Fruit fly (Drosophila melanogaster) whole organism, adult: ENCODE data around the gene Hsp26.

ENCODE experiments used
- CG14711 ChIP-seq: fragments of 200-800 bp; sonication (Bioruptor generic); optimal IDR thresholded peaks from 2 replicates; lab custom pipeline; 2018; ENCODE audit warnings: missing biosample characterization, mild to moderate bottlenecking, missing genetic modification characterization, moderate library complexity
- CG1620 ChIP-seq: fragments of 200-800 bp; sonication (Bioruptor generic); optimal IDR thresholded peaks from 2 replicates; lab custom pipeline; 2016; ENCODE audit warnings: missing biosample characterization, missing genetic modification characterization
- CG33017 ChIP-seq: fragments of 200-800 bp; sonication (Bioruptor generic); optimal IDR thresholded peaks from 2 replicates; lab custom pipeline; 2018; ENCODE audit warnings: missing biosample characterization, mild to moderate bottlenecking, missing genetic modification characterization, moderate library complexity
- CG5204 ChIP-seq: fragments of 200-800 bp; sonication (Bioruptor generic); optimal IDR thresholded peaks from 2 replicates; lab custom pipeline; 2016; ENCODE audit warnings: missing biosample characterization, missing genetic modification characterization
- CG7045 ChIP-seq: fragments of 200-800 bp; sonication (Bioruptor generic); optimal IDR thresholded peaks from 2 replicates; lab custom pipeline; 2017; ENCODE audit warnings: missing biosample characterization, mild to moderate bottlenecking, missing genetic modification characterization
- CG7101 ChIP-seq: fragments of 200-800 bp; sonication (Bioruptor generic); optimal IDR thresholded peaks from 2 replicates; lab custom pipeline; 2018; ENCODE audit warnings: missing biosample characterization, mild to moderate bottlenecking, missing genetic modification characterization, moderate library complexity
- Mnt ChIP-seq: fragments of 200-800 bp; sonication (Bioruptor generic); optimal IDR thresholded peaks from 2 replicates; lab custom pipeline; 2016; ENCODE audit warnings: missing biosample characterization, mild to moderate bottlenecking, missing genetic modification characterization
- kay ChIP-seq: fragments of 200-800 bp; sonication (Bioruptor generic); peaks from one replicate; lab custom pipeline; 2016; ENCODE audit warnings: missing biosample characterization, missing genetic modification characterization, borderline replicate concordance
- ovo ChIP-seq: fragments of 200-800 bp; sonication (Bioruptor generic); optimal IDR thresholded peaks from 2 replicates; lab custom pipeline; 2016; ENCODE audit warnings: missing biosample characterization, missing genetic modification characterization
- pad ChIP-seq: fragments of 200-800 bp; sonication (Bioruptor generic); optimal IDR thresholded peaks from 3 replicates; lab custom pipeline; 2017; ENCODE audit warnings: missing biosample characterization, missing genetic modification characterization, mild to moderate bottlenecking, moderate library complexity, missing genetic modification reagents

dm6 chr3L:9391340-9391980 is 14.2 kb upstream of the Hsp26 start:
- TF ChIP-seq ovo (GFP tag; lab: Kevin White, UChicago) (no peak), CG5204 (GFP tag; lab: Kevin White, UChicago) (no peak), Mnt (GFP tag; lab: Kevin White, UChicago) (no peak), CG14711 (tag; lab: Kevin White, UChicago) (no peak), CG1620 (GFP tag; lab: Kevin White, UChicago) (no peak), pad (GFP tag; lab: Kevin White, UChicago) (no peak), CG7101 (tag; lab: Kevin White, UChicago) (no peak), CG33017 (tag; lab: Kevin White, UChicago) (no peak), kay (peak; percentile 84), CG7045 (GFP tag; lab: Kevin White, UChicago) (peak; percentile 33)
